Worm (Caenorhabditis elegans): ENCODE results near the gene yap-1.

DNA sequence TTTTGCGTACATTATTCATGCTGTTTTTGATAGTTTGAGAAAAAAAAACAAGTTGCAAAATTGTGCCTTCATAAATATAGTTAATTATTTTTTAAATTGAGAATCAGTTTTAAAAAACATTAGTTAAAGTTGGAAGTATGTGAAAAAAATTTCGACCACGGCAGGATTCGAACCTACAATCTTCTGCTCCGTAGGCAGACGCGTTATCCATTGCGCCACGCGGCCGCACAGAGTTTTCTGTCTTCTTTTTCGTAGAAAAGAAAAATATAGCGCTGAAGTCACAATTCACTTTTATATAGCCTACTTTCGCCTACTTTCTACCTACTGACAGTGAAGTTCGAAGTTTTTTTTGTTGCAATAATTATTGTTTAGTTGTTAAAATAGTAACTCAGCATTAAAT, 40.1 kb downstream of the yap-1 start:
- TF ChIP-seq flt-1 (GFP tag; IDR thresholded peaks at IDR 0.05): no peak
- TF ChIP-seq T22C8.4 (GFP tag; IDR thresholded peaks at IDR 0.05): no peak
- TF ChIP-seq ztf-23 (GFP tag; IDR thresholded peaks at IDR 0.05): no peak
- TF ChIP-seq ztf-29 (GFP tag; IDR thresholded peaks at IDR 0.05): no peak
